Worm (Caenorhabditis elegans) whole organism, mixed stage, embryonic: ENCODE data around the gene lips-11.

Source experiments
- drap-1 ChIP-seq: fragments of 200-800 bp; sonication (Bioruptor generic); optimal IDR thresholded peaks from 3 replicates; lab custom pipeline; 2018; ENCODE audit warnings: mild to moderate bottlenecking, missing genetic modification characterization, missing compliant biosample characterization
- elt-1 ChIP-seq: sonication (generic microtip); optimal IDR thresholded peaks from 2 replicates; lab custom pipeline; 2017; ENCODE audit warnings: missing genetic modification characterization, mild to moderate bottlenecking, missing compliant biosample characterization, antibody characterized with exemption, moderate library complexity, borderline replicate concordance; ENCODE audit not compliant: insufficient read depth
- elt-3 ChIP-seq: fragments of 150-350 bp; optimal IDR thresholded peaks from 2 replicates; lab custom pipeline; 2014; ENCODE audit warnings: missing biosample characterization, missing genetic modification characterization
- ham-2 ChIP-seq: fragments of 200-800 bp; sonication (Bioruptor generic); optimal IDR thresholded peaks from 2 replicates; lab custom pipeline; 2018; ENCODE audit warnings: mild to moderate bottlenecking, missing genetic modification characterization, missing compliant biosample characterization
- lin-13 ChIP-seq: fragments of 150-350 bp; optimal IDR thresholded peaks from 2 replicates; lab custom pipeline; 2014; ENCODE audit warnings: missing biosample characterization, missing genetic modification characterization
- mab-5 ChIP-seq: fragments of 150-350 bp; optimal IDR thresholded peaks from 2 replicates; lab custom pipeline; 2014; ENCODE audit warnings: missing biosample characterization, missing genetic modification characterization
- nhr-12 ChIP-seq: fragments of 150-350 bp; optimal IDR thresholded peaks from 2 replicates; lab custom pipeline; 2014; ENCODE audit warnings: missing biosample characterization, missing genetic modification characterization
- nhr-28 ChIP-seq: fragments of 150-350 bp; optimal IDR thresholded peaks from 2 replicates; lab custom pipeline; 2014; ENCODE audit warnings: missing biosample characterization, missing genetic modification characterization
- nhr-76 ChIP-seq: sonication (generic microtip); optimal IDR thresholded peaks from 2 replicates; lab custom pipeline; 2017; ENCODE audit warnings: missing biosample characterization, missing genetic modification characterization
- pha-4 ChIP-seq: fragments of 150-350 bp; optimal IDR thresholded peaks from 2 replicates; lab custom pipeline; 2018; ENCODE audit warnings: missing biosample characterization, missing genetic modification reagents, missing genetic modification characterization
- unc-62 ChIP-seq: fragments of 150-350 bp; optimal IDR thresholded peaks from 2 replicates; lab custom pipeline; 2014; ENCODE audit warnings: missing biosample characterization, missing genetic modification reagents, missing genetic modification characterization
- ztf-11 ChIP-seq: fragments of 150-350 bp; optimal IDR thresholded peaks from 2 replicates; lab custom pipeline; 2014; ENCODE audit warnings: missing biosample characterization, missing genetic modification characterization

DNA sequence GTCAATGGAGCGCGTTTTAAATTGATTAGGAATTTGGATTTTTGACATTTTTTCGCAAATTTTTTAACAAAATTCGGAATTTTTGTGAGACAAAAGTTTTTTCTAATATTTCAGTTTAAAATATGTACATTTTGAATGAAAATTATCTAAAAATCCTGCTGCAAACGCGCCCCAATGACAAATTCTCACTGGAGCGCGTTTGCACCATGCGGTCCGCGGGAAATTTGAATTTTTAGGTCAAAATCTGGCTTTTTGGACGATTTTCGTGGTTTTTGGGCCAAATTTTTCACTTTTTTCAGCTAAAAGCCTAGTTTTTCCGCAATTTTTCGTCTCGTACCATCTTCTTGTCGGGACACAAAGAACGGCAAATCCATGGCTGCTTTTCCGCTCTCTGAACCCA is 21.9 kb upstream of the lips-11 start:
- no peak for TF ChIP-seq elt-1 (tag; lab: Kevin White, UChicago)
- TF ChIP-seq nhr-28, result no peak
- TF ChIP-seq nhr-12 (tag; lab: Kevin White, UChicago), result no peak
- TF ChIP-seq pha-4 (tag; lab: Kevin White, UChicago), result no peak
- TF ChIP-seq unc-62 (GFP tag; lab: Kevin White, UChicago), result no peak
- TF ChIP-seq elt-3 (tag; lab: Kevin White, UChicago), result no peak
- no peak for TF ChIP-seq nhr-76
- no peak for TF ChIP-seq ztf-11 (tag; lab: Kevin White, UChicago)
- no peak for TF ChIP-seq lin-13 (tag; lab: Kevin White, UChicago)
- no peak for TF ChIP-seq drap-1 (GFP tag; lab: Kevin White, UChicago)
- TF ChIP-seq ham-2 (GFP tag; lab: Kevin White, UChicago), result no peak
- no peak for TF ChIP-seq mab-5
